Fruit fly (Drosophila melanogaster): ENCODE data around the gene CG8219.

CG8219 gene

DNA sequence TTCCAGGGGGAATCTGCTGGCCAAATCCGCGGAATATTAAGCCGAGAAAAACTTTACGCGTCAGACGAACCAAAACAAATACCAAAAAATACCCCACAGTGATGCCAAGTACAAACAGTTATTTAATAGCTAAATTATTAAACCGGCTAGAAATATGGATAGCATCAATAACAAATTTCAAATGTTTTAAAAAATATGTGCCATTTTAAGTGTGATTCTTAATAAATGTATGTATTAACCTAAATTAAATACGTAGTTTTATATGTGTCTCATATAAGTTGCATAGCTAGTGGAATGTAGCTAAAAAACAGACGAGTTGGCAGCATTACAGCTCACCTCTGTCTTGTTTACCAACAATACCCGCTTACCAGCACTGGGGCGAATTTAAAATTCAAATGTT is 18.5 kb upstream of the CG8219 start, which contains the start of gene CG10274 (continued):
- TF ChIP-seq CG4424 (GFP tag; optimal IDR thresholded peaks at IDR 0.05): peak; percentile 85
- no peak for TF ChIP-seq CG8281 (tag; optimal IDR thresholded peaks at IDR 0.05)
- peak; percentile 79 for TF ChIP-seq HLH54F (GFP tag; optimal IDR thresholded peaks at IDR 0.05)
- TF ChIP-seq CG13287 (GFP tag; IDR thresholded peaks at IDR 0.05; ENCODE audit: partially characterized antibody): no peak; the same call in 1 of the 2 replicates
- no peak for TF ChIP-seq ac (GFP tag; optimal IDR thresholded peaks at IDR 0.05)
- peak; percentile 81 for TF ChIP-seq nerfin-1 (tag; optimal IDR thresholded peaks at IDR 0.05)
- TF ChIP-seq B-H2 (GFP tag; optimal IDR thresholded peaks at IDR 0.05): no peak
- TF ChIP-seq Fer2 (tag; optimal IDR thresholded peaks at IDR 0.05): peak; percentile 72
- TF ChIP-seq fru (optimal IDR thresholded peaks at IDR 0.05): no peak
- TF ChIP-seq MBD-R2 (GFP tag; IDR thresholded peaks at IDR 0.05): peak; percentile 89
- peak; percentile 44 for TF ChIP-seq crc (GFP tag; optimal IDR thresholded peaks at IDR 0.05)
- no peak for TF ChIP-seq CG3281 (GFP tag; optimal IDR thresholded peaks at IDR 0.05)
- peak; percentile 70 for TF ChIP-seq Camta (GFP tag; optimal IDR thresholded peaks at IDR 0.05)
- TF ChIP-seq CG9437 (GFP tag; optimal IDR thresholded peaks at IDR 0.05): peak; percentile 67
- peak; percentile 67 for TF ChIP-seq CG1647 (GFP tag; optimal IDR thresholded peaks at IDR 0.05)
- peak; percentile 78 for TF ChIP-seq E2f2 (GFP tag; IDR thresholded peaks at IDR 0.05)
- no peak for TF ChIP-seq Ravus (GFP tag; IDR thresholded peaks at IDR 0.05)
- no peak for TF ChIP-seq wek (GFP tag; optimal IDR thresholded peaks at IDR 0.05)
- peak; percentile 75 for TF ChIP-seq Bteb2 (GFP tag; optimal IDR thresholded peaks at IDR 0.05)
- no peak for TF ChIP-seq vfl (GFP tag; optimal IDR thresholded peaks at IDR 0.05)
- peak; percentile 72 for TF ChIP-seq chn (GFP tag; optimal IDR thresholded peaks at IDR 0.05)
- TF ChIP-seq Neu2 (GFP tag; optimal IDR thresholded peaks at IDR 0.05; ENCODE audit: borderline replicate concordance): no peak
- TF ChIP-seq CG13123 (GFP tag; optimal IDR thresholded peaks at IDR 0.05): peak; percentile 36
- peak; percentile 6 for TF ChIP-seq HmgD (GFP tag; optimal IDR thresholded peaks at IDR 0.05)
- no peak for TF ChIP-seq Hr39 (optimal IDR thresholded peaks at IDR 0.05)
- no peak for TF ChIP-seq hb (GFP tag; IDR thresholded peaks at IDR 0.05; ENCODE audit: partially characterized antibody)
- no peak for TF ChIP-seq CG11398 (GFP tag; optimal IDR thresholded peaks at IDR 0.05)
- no peak for TF ChIP-seq CG17612 (GFP tag; IDR thresholded peaks at IDR 0.05)
- peak; percentile 36 for TF ChIP-seq trh (GFP tag; optimal IDR thresholded peaks at IDR 0.05)
- no peak for TF ChIP-seq Awh (GFP tag; IDR thresholded peaks at IDR 0.05)
- TF ChIP-seq CG4282 (GFP tag; optimal IDR thresholded peaks at IDR 0.05): no peak
- no peak for TF ChIP-seq Poxn (GFP tag; IDR thresholded peaks at IDR 0.05)
- peak; percentile 84 for TF ChIP-seq sug (tag; optimal IDR thresholded peaks at IDR 0.05)
- TF ChIP-seq corto (GFP tag; optimal IDR thresholded peaks at IDR 0.05): no peak
- peak; percentile 84 for TF ChIP-seq CG12659 (GFP tag; optimal IDR thresholded peaks at IDR 0.05)
- TF ChIP-seq CG11695 (GFP tag; IDR thresholded peaks at IDR 0.05): no peak
- TF ChIP-seq CG14441 (GFP tag; IDR thresholded peaks at IDR 0.05): peak; percentile 61
- peak; percentile 60 for TF ChIP-seq Ada2b (GFP tag; IDR thresholded peaks at IDR 0.05)
- TF ChIP-seq ranshi (GFP tag; IDR thresholded peaks at IDR 0.05): peak; percentile 61; the same call in 1 of the 2 replicates
- TF ChIP-seq shn (GFP tag; optimal IDR thresholded peaks at IDR 0.05): peak; percentile 70
- TF ChIP-seq CG12769 (tag; optimal IDR thresholded peaks at IDR 0.05): no peak
- peak; percentile 59; the same call in 1 of the 2 replicates for TF ChIP-seq CG11247 (GFP tag; IDR thresholded peaks at IDR 0.05)
- peak; percentile 47 for TF ChIP-seq CG5245 (GFP tag; optimal IDR thresholded peaks at IDR 0.05)
- TF ChIP-seq CG17385 (GFP tag; optimal IDR thresholded peaks at IDR 0.05): no peak
- TF ChIP-seq phol (tag; optimal IDR thresholded peaks at IDR 0.05): peak; percentile 86
- peak; percentile 43 for TF ChIP-seq CG11085 (GFP tag; IDR thresholded peaks at IDR 0.05)
- peak; percentile 39 for TF ChIP-seq CG6683 (GFP tag; optimal IDR thresholded peaks at IDR 0.05)
- no peak for TF ChIP-seq salm (tag; optimal IDR thresholded peaks at IDR 0.05)
- TF ChIP-seq CG14014 (GFP tag; IDR thresholded peaks at IDR 0.05): peak; percentile 76
- no peak for TF ChIP-seq gcm (GFP tag; optimal IDR thresholded peaks at IDR 0.05)
- peak; percentile 80 for TF ChIP-seq Ssrp (tag; optimal IDR thresholded peaks at IDR 0.05)
- TF ChIP-seq CG9876 (GFP tag; optimal IDR thresholded peaks at IDR 0.05): peak; percentile 56
